Fruit fly (Drosophila melanogaster): ENCODE data around the gene Desat1.

Desat1 gene

dm6 chr3R:12439401-12440143, at the start of gene Desat1:
Gene Desat1 (plus strand): TSS chr3R:12439600.
- TF ChIP-seq jim (GFP tag; optimal IDR thresholded peaks at IDR 0.05) (no peak), GATAd (GFP tag; optimal IDR thresholded peaks at IDR 0.05) (no peak), N (GFP tag; optimal IDR thresholded peaks at IDR 0.05) (no peak), Vsx2 (GFP tag; optimal IDR thresholded peaks at IDR 0.05; ENCODE audit: partially characterized antibody) (no peak), Dif (GFP tag; optimal IDR thresholded peaks at IDR 0.05; ENCODE audit: partially characterized antibody) (no peak), dsf (GFP tag; optimal IDR thresholded peaks at IDR 0.05; ENCODE audit: borderline replicate concordance) (peak; percentile 34), CrebA (GFP tag; optimal IDR thresholded peaks at IDR 0.05; ENCODE audit: borderline replicate concordance) (no peak), Hr83 (GFP tag; optimal IDR thresholded peaks at IDR 0.05; ENCODE audit: poor library complexity, severe bottlenecking) (no peak), sv (GFP tag; optimal IDR thresholded peaks at IDR 0.05) (no peak), Jra (GFP tag; optimal IDR thresholded peaks at IDR 0.05) (peak; percentile 34), OdsH (GFP tag; optimal IDR thresholded peaks at IDR 0.05) (no peak), woc (GFP tag; optimal IDR thresholded peaks at IDR 0.05) (peak; percentile 32), Abd-B (GFP tag; optimal IDR thresholded peaks at IDR 0.05) (no peak), sage (GFP tag; optimal IDR thresholded peaks at IDR 0.05) (no peak)

dm6 chr3R:12395880-12396279, 43.5 kb upstream of the Desat1 start, which contains the start of the genes CG10096 and CG10097:
Gene CG10096 (minus strand): TSS chr3R:12395980.
Gene CG10097 (minus strand): TSS chr3R:12395980.
- TF ChIP-seq Myc (optimal IDR thresholded peaks at IDR 0.05), result no peak
- no peak for TF ChIP-seq tai (GFP tag; optimal IDR thresholded peaks at IDR 0.05)
- TF ChIP-seq brk (GFP tag; optimal IDR thresholded peaks at IDR 0.05), result no peak
- no peak for TF ChIP-seq Rel (GFP tag; optimal IDR thresholded peaks at IDR 0.05)
- no peak for TF ChIP-seq Rel (tag; optimal IDR thresholded peaks at IDR 0.05)
- TF ChIP-seq Hr78 (GFP tag; optimal IDR thresholded peaks at IDR 0.05), result no peak
- TF ChIP-seq ey (GFP tag; optimal IDR thresholded peaks at IDR 0.05), result no peak
- no peak for TF ChIP-seq br (GFP tag; optimal IDR thresholded peaks at IDR 0.05)
- TF ChIP-seq rgr (GFP tag; optimal IDR thresholded peaks at IDR 0.05), result no peak
- TF ChIP-seq sv (GFP tag; optimal IDR thresholded peaks at IDR 0.05), result no peak
- no peak for TF ChIP-seq h (GFP tag; optimal IDR thresholded peaks at IDR 0.05)
- TF ChIP-seq psq (GFP tag; optimal IDR thresholded peaks at IDR 0.05), result no peak
- TF ChIP-seq CrebA (GFP tag; optimal IDR thresholded peaks at IDR 0.05; ENCODE audit: borderline replicate concordance), result no peak

- TF ChIP-seq Dfd (GFP tag; optimal IDR thresholded peaks at IDR 0.05), result no peak
- peak; percentile 28 for TF ChIP-seq CrebA (GFP tag; optimal IDR thresholded peaks at IDR 0.05; ENCODE audit: borderline replicate concordance)
- TF ChIP-seq h (GFP tag; optimal IDR thresholded peaks at IDR 0.05), result peak; percentile 24
- TF ChIP-seq Vsx2 (GFP tag; optimal IDR thresholded peaks at IDR 0.05; ENCODE audit: partially characterized antibody), result no peak
- peak; percentile 38 for TF ChIP-seq sage (GFP tag; optimal IDR thresholded peaks at IDR 0.05)
These were observed 41.3 kb upstream of the Desat1 start for dm6 chr3R:12398054-12398453.

dm6 chr3R:12398620-12399247, 40.7 kb upstream of the Desat1 start, which contains the start of gene Cyp9f3:
Gene Cyp9f3 (minus strand): TSS chr3R:12398929.
- TF ChIP-seq Vsx2 (GFP tag; optimal IDR thresholded peaks at IDR 0.05; ENCODE audit: partially characterized antibody), result peak; percentile 20
- no peak for TF ChIP-seq foxo (GFP tag; optimal IDR thresholded peaks at IDR 0.05)
- peak; percentile 9 for TF ChIP-seq rgr (GFP tag; optimal IDR thresholded peaks at IDR 0.05)
- TF ChIP-seq CG32264 (GFP tag; optimal IDR thresholded peaks at IDR 0.05), result no peak
- no peak for TF ChIP-seq Myc (optimal IDR thresholded peaks at IDR 0.05)
- no peak for TF ChIP-seq Mio (GFP tag; optimal IDR thresholded peaks at IDR 0.05)
- no peak for TF ChIP-seq dl (GFP tag; optimal IDR thresholded peaks at IDR 0.05; ENCODE audit: insufficient read depth in 1 of 2, partially characterized antibody in 2 of 2)
- peak; percentile 32 for TF ChIP-seq CrebA (GFP tag; optimal IDR thresholded peaks at IDR 0.05; ENCODE audit: borderline replicate concordance)
- TF ChIP-seq usp (GFP tag; optimal IDR thresholded peaks at IDR 0.05), result no peak
- TF ChIP-seq brk (GFP tag; optimal IDR thresholded peaks at IDR 0.05), result no peak
- TF ChIP-seq Hnf4 (GFP tag; optimal IDR thresholded peaks at IDR 0.05), result no peak

Data from whole organism, wandering third instar larva.